Fruit fly (Drosophila melanogaster) whole organism, embryonic: ENCODE results near the gene Ids.

Experiments
- Abd-B ChIP-seq: fragments of 200-800 bp; sonication (Bioruptor generic); optimal IDR thresholded peaks from 2 replicates; lab custom pipeline; 2018; ENCODE audit warnings: missing biosample characterization, mild to moderate bottlenecking, missing genetic modification characterization, moderate library complexity
- Bdp1 ChIP-seq: fragments of 200-800 bp; sonication (Bioruptor generic); optimal IDR thresholded peaks from 3 replicates; lab custom pipeline; 2016; ENCODE audit warnings: missing biosample characterization, missing genetic modification characterization
- CG10543 ChIP-seq: fragments of 200-800 bp; sonication (Bioruptor generic); optimal IDR thresholded peaks from 3 replicates; lab custom pipeline; 2017; ENCODE audit warnings: missing biosample characterization, mild to moderate bottlenecking, missing genetic modification characterization, moderate library complexity
- CG10959 ChIP-seq: fragments of 200-800 bp; sonication (Bioruptor generic); IDR thresholded peaks from 2 replicates; pipeline ENCODE4 v1.3.6; 2022; ENCODE audit warnings: missing biosample characterization, missing genetic modification characterization
- CG11456 ChIP-seq: fragments of 200-800 bp; sonication (Bioruptor generic); IDR thresholded peaks from 3 replicates; pipeline ENCODE4 v1.3.6; 2022; ENCODE audit warnings: missing biosample characterization, missing genetic modification characterization
- CG12104 ChIP-seq: fragments of 200-800 bp; sonication (Bioruptor generic); optimal IDR thresholded peaks from 3 replicates; lab custom pipeline; 2016; ENCODE audit warnings: missing biosample characterization, missing genetic modification characterization
- CG14710 ChIP-seq: fragments of 200-800 bp; sonication (Bioruptor generic); optimal IDR thresholded peaks from 3 replicates; lab custom pipeline; 2019; ENCODE audit warnings: missing biosample characterization, mild to moderate bottlenecking, missing genetic modification characterization, moderate library complexity
- CG1647 ChIP-seq: fragments of 200-800 bp; sonication (Bioruptor generic); optimal IDR thresholded peaks from 3 replicates; lab custom pipeline; 2016; ENCODE audit warnings: missing biosample characterization, missing genetic modification characterization
- CG17359 ChIP-seq: fragments of 200-800 bp; sonication (Bioruptor generic); optimal IDR thresholded peaks from 3 replicates; lab custom pipeline; 2018; ENCODE audit warnings: missing biosample characterization, mild to moderate bottlenecking, missing genetic modification characterization, moderate library complexity
- CG17361 ChIP-seq: fragments of 200-800 bp; sonication (Bioruptor generic); IDR thresholded peaks from 3 replicates; pipeline ENCODE4 v1.3.6; 2022; ENCODE audit warnings: missing biosample characterization, missing genetic modification characterization
- CG18011 ChIP-seq: fragments of 200-800 bp; sonication (Bioruptor generic); optimal IDR thresholded peaks from 2 replicates; lab custom pipeline; 2017; ENCODE audit warnings: missing biosample characterization, missing genetic modification characterization, mild to moderate bottlenecking, moderate library complexity, missing genotype
- CG2199 ChIP-seq: fragments of 200-800 bp; sonication (Bioruptor generic); IDR thresholded peaks from 3 replicates; pipeline ENCODE4 v1.3.6; 2022; ENCODE audit warnings: missing biosample characterization, missing genetic modification characterization
- CG2678 ChIP-seq: fragments of 200-800 bp; sonication (Bioruptor generic); optimal IDR thresholded peaks from 3 replicates; lab custom pipeline; 2019; ENCODE audit warnings: missing biosample characterization, mild to moderate bottlenecking, missing genetic modification characterization, moderate library complexity
- CG30403 ChIP-seq: fragments of 200-800 bp; sonication (Bioruptor generic); optimal IDR thresholded peaks from 3 replicates; lab custom pipeline; 2016; ENCODE audit warnings: missing biosample characterization, missing genetic modification characterization
- CG31441 ChIP-seq: fragments of 200-800 bp; sonication (Bioruptor generic); IDR thresholded peaks from 2 replicates; pipeline ENCODE4 v1.3.6; 2022; ENCODE audit warnings: missing biosample characterization, missing genetic modification characterization
- CG33213 ChIP-seq: fragments of 200-800 bp; sonication (Bioruptor generic); optimal IDR thresholded peaks from 3 replicates; lab custom pipeline; 2016; ENCODE audit warnings: missing biosample characterization, missing genetic modification characterization
- CG8944 ChIP-seq: fragments of 200-800 bp; sonication (Bioruptor generic); optimal IDR thresholded peaks from 3 replicates; lab custom pipeline; 2016; ENCODE audit warnings: missing biosample characterization, missing genetic modification characterization
- CHES-1-like ChIP-seq: fragments of 200-800 bp; sonication (Bioruptor generic); optimal IDR thresholded peaks from 2 replicates; lab custom pipeline; 2016; ENCODE audit warnings: missing biosample characterization, missing genetic modification characterization
- D19A ChIP-seq: fragments of 200-800 bp; optimal IDR thresholded peaks from 3 replicates; lab custom pipeline; 2019; ENCODE audit warnings: missing biosample characterization, mild to moderate bottlenecking, missing genetic modification characterization, moderate library complexity
- Dek ChIP-seq: fragments of 200-800 bp; sonication (Bioruptor generic); optimal IDR thresholded peaks from 3 replicates; lab custom pipeline; 2019; ENCODE audit warnings: missing biosample characterization, mild to moderate bottlenecking, missing genetic modification characterization, moderate library complexity
- Dip2 ChIP-seq: fragments of 200-800 bp; sonication (Bioruptor generic); IDR thresholded peaks from 2 replicates; pipeline ENCODE4 v1.3.6; 2022; ENCODE audit warnings: missing biosample characterization, missing genetic modification characterization
- Fer3 ChIP-seq: fragments of 200-800 bp; sonication (Bioruptor generic); optimal IDR thresholded peaks from 2 replicates; lab custom pipeline; 2018; ENCODE audit warnings: missing biosample characterization, mild to moderate bottlenecking, missing genetic modification characterization, moderate library complexity
- Gsc ChIP-seq: fragments of 200-800 bp; sonication (Bioruptor generic); IDR thresholded peaks from 2 replicates; pipeline ENCODE4 v1.3.6; 2022; ENCODE audit warnings: missing biosample characterization, missing genetic modification characterization
- H2.0 ChIP-seq: fragments of 200-800 bp; sonication (Bioruptor generic); IDR thresholded peaks from 2 replicates; pipeline ENCODE4 v1.3.6; 2022; ENCODE audit warnings: missing biosample characterization, missing genetic modification characterization
- Hr51 ChIP-seq, 2 experiments: fragments of 200-800 bp; sonication (Bioruptor generic); optimal IDR thresholded peaks; 2 replicates in 1 of 2; 3 replicates in 1 of 2; lab custom pipeline; 2016 to 2018; ENCODE audit warnings: missing biosample characterization in 2 of 2, missing genetic modification characterization in 2 of 2, mild to moderate bottlenecking in 1 of 2, moderate library complexity in 1 of 2
- Kr ChIP-seq: fragments of 200-800 bp; sonication (Bioruptor generic); optimal IDR thresholded peaks from 2 replicates; lab custom pipeline; 2017; ENCODE audit warnings: missing biosample characterization, mild to moderate bottlenecking, missing genetic modification characterization
- Meics ChIP-seq: fragments of 200-800 bp; sonication (Bioruptor generic); optimal IDR thresholded peaks from 2 replicates; lab custom pipeline; 2017; ENCODE audit warnings: missing biosample characterization, mild to moderate bottlenecking, missing genetic modification characterization
- Pdp1 ChIP-seq, 2 experiments: fragments of 200-800 bp; sonication (Bioruptor generic); optimal IDR thresholded peaks; 3 replicates each; lab custom pipeline; 2016; ENCODE audit warnings: missing biosample characterization in 2 of 2, missing genetic modification characterization in 2 of 2, mild to moderate bottlenecking in 1 of 2, moderate library complexity in 1 of 2
- Ravus ChIP-seq: fragments of 200-800 bp; sonication (Bioruptor generic); IDR thresholded peaks from 2 replicates; pipeline ENCODE4 v1.3.6; 2022; ENCODE audit warnings: missing biosample characterization, missing genetic modification characterization
- Scr ChIP-seq: fragments of 200-800 bp; sonication (Bioruptor generic); IDR thresholded peaks from 2 replicates; pipeline ENCODE4 v1.3.6; 2022; ENCODE audit warnings: missing biosample characterization, missing genetic modification characterization; ENCODE audit not compliant: partially characterized antibody
- Side ChIP-seq: fragments of 200-800 bp; sonication (Bioruptor generic); optimal IDR thresholded peaks from 2 replicates; lab custom pipeline; 2016; ENCODE audit warnings: missing biosample characterization, missing genetic modification characterization
- Six4 ChIP-seq: fragments of 200-800 bp; sonication (Bioruptor generic); optimal IDR thresholded peaks from 2 replicates; lab custom pipeline; 2016; ENCODE audit warnings: missing biosample characterization, missing genetic modification characterization
- TFAM ChIP-seq: fragments of 200-800 bp; sonication (Bioruptor generic); optimal IDR thresholded peaks from 2 replicates; lab custom pipeline; 2017; ENCODE audit warnings: missing biosample characterization, missing genetic modification characterization, inconsistent platforms
- Trl ChIP-seq, 3 experiments: fragments of >200 bp in 2 of 3; fragments of 200-800 bp in 1 of 3; sonication (Bioruptor generic) in 1 of 3; optimal IDR thresholded peaks; 2 replicates in 1 of 3; 3 replicates in 2 of 3; lab custom pipeline; 2016 to 2017; ENCODE audit warnings: missing biosample characterization in 1 of 3, missing genetic modification characterization in 1 of 3
- ato ChIP-seq: fragments of 200-800 bp; sonication (Bioruptor generic); IDR thresholded peaks from 2 replicates; pipeline ENCODE4 v1.3.6; 2022; ENCODE audit warnings: missing biosample characterization, missing genetic modification characterization; ENCODE audit not compliant: partially characterized antibody
- bab2 ChIP-seq: fragments of 200-800 bp; sonication (Bioruptor generic); optimal IDR thresholded peaks from 2 replicates; lab custom pipeline; 2016; ENCODE audit warnings: missing biosample characterization, missing genetic modification characterization
- cad ChIP-seq: fragments of >200 bp; optimal IDR thresholded peaks from 2 replicates; lab custom pipeline; 2017; ENCODE audit warnings: missing biosample characterization, missing genetic modification characterization
- cg ChIP-seq: fragments of 200-800 bp; sonication (Bioruptor generic); optimal IDR thresholded peaks from 3 replicates; lab custom pipeline; 2019; ENCODE audit warnings: missing biosample characterization, mild to moderate bottlenecking, missing genetic modification characterization, moderate library complexity
- dysf ChIP-seq: fragments of 200-800 bp; sonication (Bioruptor generic); IDR thresholded peaks from 3 replicates; pipeline ENCODE4 v1.3.6; 2022; ENCODE audit warnings: missing biosample characterization, missing genetic modification characterization
- lbe ChIP-seq: fragments of 200-800 bp; sonication (Bioruptor generic); optimal IDR thresholded peaks from 2 replicates; lab custom pipeline; 2016; ENCODE audit warnings: missing biosample characterization, mild to moderate bottlenecking, missing genetic modification characterization
- mld ChIP-seq: fragments of 200-800 bp; sonication (Bioruptor generic); IDR thresholded peaks from 3 replicates; pipeline ENCODE4 v1.3.6; 2022; ENCODE audit warnings: missing biosample characterization, missing genetic modification characterization; ENCODE audit not compliant: partially characterized antibody
- nom ChIP-seq: fragments of 200-800 bp; sonication (Bioruptor generic); optimal IDR thresholded peaks from 2 replicates; lab custom pipeline; 2017; ENCODE audit warnings: missing biosample characterization, missing genetic modification characterization, mild to moderate bottlenecking, moderate library complexity, missing genetic modification reagents
- pb ChIP-seq: fragments of 200-800 bp; sonication (Bioruptor generic); optimal IDR thresholded peaks from 3 replicates; lab custom pipeline; 2016; ENCODE audit warnings: missing biosample characterization, missing genetic modification characterization
- sc ChIP-seq, 3 experiments: fragments of >200 bp in 2 of 3; fragments of 200-800 bp in 1 of 3; sonication (Bioruptor generic) in 1 of 3; optimal IDR thresholded peaks; 2 replicates in 2 of 3; 3 replicates in 1 of 3; lab custom pipeline; 2017; ENCODE audit warnings: mild to moderate bottlenecking in 1 of 3, missing biosample characterization in 1 of 3, missing genetic modification characterization in 1 of 3, missing genetic modification reagents in 1 of 3
- schlank ChIP-seq: fragments of 200-800 bp; sonication (Bioruptor generic); optimal IDR thresholded peaks from 2 replicates; lab custom pipeline; 2018; ENCODE audit warnings: missing biosample characterization, mild to moderate bottlenecking, missing genetic modification characterization
- sens ChIP-seq: fragments of 200-800 bp; sonication (Bioruptor generic); peaks from one replicate; lab custom pipeline; 2016; ENCODE audit warnings: missing biosample characterization, missing genetic modification characterization
- stwl ChIP-seq: fragments of 200-800 bp; sonication (Bioruptor generic); optimal IDR thresholded peaks from 3 replicates; lab custom pipeline; 2018; ENCODE audit warnings: missing biosample characterization, mild to moderate bottlenecking, missing genetic modification characterization, moderate library complexity
- trh ChIP-seq: fragments of 200-800 bp; sonication (Bioruptor generic); optimal IDR thresholded peaks from 2 replicates; lab custom pipeline; 2016; ENCODE audit warnings: missing biosample characterization, missing genetic modification characterization
- usp ChIP-seq: fragments of >200 bp; optimal IDR thresholded peaks from 2 replicates; lab custom pipeline; 2017; ENCODE audit warnings: missing biosample characterization, missing genetic modification characterization

The Ids gene

DNA sequence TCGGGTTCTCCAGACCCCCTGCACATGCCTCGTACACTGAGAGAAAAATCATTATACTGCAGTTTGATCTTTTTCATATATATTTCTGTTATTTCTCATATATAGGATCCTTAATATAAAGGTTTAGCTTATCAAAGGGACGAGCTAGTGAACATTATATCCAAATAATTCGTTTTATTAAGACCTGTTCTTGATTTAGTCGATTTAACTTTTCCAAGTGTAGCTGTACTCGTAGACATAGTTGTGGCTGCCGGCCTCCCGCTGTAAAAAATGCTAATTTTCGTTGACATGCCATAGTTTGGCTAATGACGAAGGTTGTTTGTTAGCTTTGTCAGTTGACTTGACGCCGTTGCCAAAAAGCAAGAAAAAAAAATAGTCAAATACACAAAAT is 4.4 kb downstream of the Ids start (continued):
- TF ChIP-seq D19A (peak; percentile 84), sens (GFP tag; lab: Kevin White, UChicago) (peak; percentile 97), CG2199 (GFP tag; lab: Robert Waterston, UW) (0 out of 3 replicates have a peak, but pooled peaks have one; percentile 57), pb (GFP tag; lab: Kevin White, UChicago) (peak; percentile 25), ato (GFP tag; lab: Robert Waterston, UW) (no peak), cad (GFP tag; lab: Kevin White, UChicago) (no peak), Fer3 (tag; lab: Kevin White, UChicago) (peak; percentile 88), Hr51 (GFP tag; optimal IDR thresholded peaks at IDR 0.05; lab: Kevin White, UChicago) (peak; percentile 71 to 87), CHES-1-like (GFP tag; lab: Kevin White, UChicago) (peak; percentile 62), CG14710 (tag; lab: Kevin White, UChicago) (peak; percentile 86), trh (GFP tag; lab: Kevin White, UChicago) (peak; percentile 71), Six4 (peak; percentile 81), Dek (tag; lab: Kevin White, UChicago) (peak; percentile 83), usp (GFP tag; lab: Kevin White, UChicago) (no peak), Side (GFP tag; lab: Kevin White, UChicago) (peak; percentile 84), Meics (GFP tag; lab: Kevin White, UChicago) (peak; percentile 85), Pdp1 (GFP tag; optimal IDR thresholded peaks at IDR 0.05; lab: Kevin White, UChicago) (peak; percentile 71 to 87), CG11456 (peak; percentile 81), schlank (tag; lab: Kevin White, UChicago) (peak; percentile 68), Bdp1 (GFP tag; lab: Kevin White, UChicago) (peak; percentile 61), Gsc (GFP tag; lab: Robert Waterston, UW) (peak; percentile 44; the same call in 1 of the 2 replicates), mld (GFP tag; lab: Robert Waterston, UW) (no peak), lbe (GFP tag; lab: Kevin White, UChicago) (no peak), CG12104 (peak; percentile 27), cg (GFP tag; lab: Kevin White, UChicago) (no peak), dysf (peak; percentile 88), CG2678 (tag; lab: Kevin White, UChicago) (peak; percentile 91), Trl (optimal IDR thresholded peaks at IDR 0.05; lab: Kevin White, UChicago) (no peak), Trl (GFP tag; optimal IDR thresholded peaks at IDR 0.05; lab: Kevin White, UChicago) (peak; percentile 75), CG1647 (GFP tag; lab: Kevin White, UChicago) (peak; percentile 79), H2.0 (peak; percentile 86), CG17359 (peak; percentile 87), CG31441 (GFP tag; lab: Robert Waterston, UW) (peak; percentile 88), CG18011 (GFP tag; lab: Kevin White, UChicago) (peak; percentile 34), TFAM (peak; percentile 65), Dip2 (GFP tag; lab: Robert Waterston, UW) (no peak), sc (optimal IDR thresholded peaks at IDR 0.05; lab: Kevin White, UChicago) (no peak), sc (GFP tag; optimal IDR thresholded peaks at IDR 0.05; lab: Kevin White, UChicago) (peak; percentile 75), CG10959 (peak; percentile 81), bab2 (GFP tag; lab: Kevin White, UChicago) (peak; percentile 65), nom (GFP tag; lab: Kevin White, UChicago) (peak; percentile 0), Ravus (GFP tag; lab: Robert Waterston, UW) (peak; percentile 53), CG17361 (GFP tag; lab: Robert Waterston, UW) (peak; percentile 81), CG8944 (GFP tag; lab: Kevin White, UChicago) (peak; percentile 38), Kr (no peak), CG10543 (GFP tag; lab: Kevin White, UChicago) (peak; percentile 51), stwl (tag; lab: Kevin White, UChicago) (peak; percentile 34), CG30403 (GFP tag; lab: Kevin White, UChicago) (peak; percentile 84), Abd-B (GFP tag; lab: Kevin White, UChicago) (peak; percentile 83), Scr (GFP tag; lab: Robert Waterston, UW) (no peak), CG33213 (peak; percentile 70)
